Worm (Caenorhabditis elegans): Measurements from ENCODE around the gene clec-27.

clec-27 gene

ce11 chrV:16865404-16865803, 11.0 kb downstream of the clec-27 start, which contains the start of gene clec-28:
clec-28 (plus strand) TSS chrV:16865704.
- TF ChIP-seq hmg-11 (tag; optimal IDR thresholded peaks at IDR 0.05) (no peak), lin-15B (tag; optimal IDR thresholded peaks at IDR 0.05) (no peak), R02D3.7 (tag; optimal IDR thresholded peaks at IDR 0.05) (no peak), elt-3 (tag; optimal IDR thresholded peaks at IDR 0.05) (no peak), ZK546.5 (tag; optimal IDR thresholded peaks at IDR 0.05) (no peak), fkh-2 (tag; optimal IDR thresholded peaks at IDR 0.05) (no peak), ceh-16 (tag; optimal IDR thresholded peaks at IDR 0.05) (no peak), nhr-43 (tag; optimal IDR thresholded peaks at IDR 0.05; ENCODE audit: poor library complexity, severe bottlenecking) (no peak), nhr-12 (tag; optimal IDR thresholded peaks at IDR 0.05) (no peak), snpc-4 (tag; optimal IDR thresholded peaks at IDR 0.05) (no peak), tbx-2 (tag; optimal IDR thresholded peaks at IDR 0.05) (no peak), skn-1 (tag; optimal IDR thresholded peaks at IDR 0.05) (no peak), fos-1 (tag; optimal IDR thresholded peaks at IDR 0.05) (no peak), elt-2 (tag; optimal IDR thresholded peaks at IDR 0.05) (no peak), zag-1 (tag; optimal IDR thresholded peaks at IDR 0.05) (no peak), unc-39 (tag; optimal IDR thresholded peaks at IDR 0.05) (no peak), nhr-67 (tag; optimal IDR thresholded peaks at IDR 0.05) (no peak)

- no peak for TF ChIP-seq lsy-12 (tag; optimal IDR thresholded peaks at IDR 0.05)
- no peak for TF ChIP-seq lin-15B (tag; optimal IDR thresholded peaks at IDR 0.05)
- TF ChIP-seq elt-1 (tag; optimal IDR thresholded peaks at IDR 0.05) = no peak
- no peak for TF ChIP-seq hmg-11 (tag; optimal IDR thresholded peaks at IDR 0.05)
- no peak for TF ChIP-seq egl-27 (tag; optimal IDR thresholded peaks at IDR 0.05)
- TF ChIP-seq ztf-4 (tag; optimal IDR thresholded peaks at IDR 0.05) = no peak
- TF ChIP-seq nhr-23 (tag; optimal IDR thresholded peaks at IDR 0.05) = no peak
- TF ChIP-seq zag-1 (tag; optimal IDR thresholded peaks at IDR 0.05) = no peak
- no peak for TF ChIP-seq skn-1 (tag; optimal IDR thresholded peaks at IDR 0.05)
- no peak for TF ChIP-seq nhr-11 (tag; optimal IDR thresholded peaks at IDR 0.05)
- TF ChIP-seq nhr-28 (tag; optimal IDR thresholded peaks at IDR 0.05) = no peak
- no peak for TF ChIP-seq nhr-76 (tag; optimal IDR thresholded peaks at IDR 0.05)
- TF ChIP-seq nhr-25 (tag; optimal IDR thresholded peaks at IDR 0.05) = no peak
- TF ChIP-seq fkh-2 (tag; optimal IDR thresholded peaks at IDR 0.05) = no peak
- TF ChIP-seq elt-3 (tag; optimal IDR thresholded peaks at IDR 0.05) = no peak
- no peak for TF ChIP-seq ceh-82 (tag; optimal IDR thresholded peaks at IDR 0.05)
- no peak for TF ChIP-seq sea-2 (GFP tag; optimal IDR thresholded peaks at IDR 0.05)
- TF ChIP-seq ZK546.5 (tag; optimal IDR thresholded peaks at IDR 0.05) = no peak
Observed at ce11 chrV:16869740-16870139, 15.3 kb downstream of the clec-27 start, which contains the start of gene clec-33. clec-33 (minus strand) TSS chrV:16869840.

ce11 chrV:16871387-16871786, 17.0 kb downstream of the clec-27 start, which contains the start of gene thn-4:
thn-4 (minus strand) TSS chrV:16871487.
- TF ChIP-seq nhr-77 (tag; optimal IDR thresholded peaks at IDR 0.05) = no peak

ce11 chrV:16873642-16874041, 19.2 kb downstream of the clec-27 start, which contains the start of gene srw-23:
srw-23 (plus strand) TSS chrV:16873942.
- no peak for TF ChIP-seq pqm-1 (tag; optimal IDR thresholded peaks at IDR 0.05)
- TF ChIP-seq tbx-2 (tag; optimal IDR thresholded peaks at IDR 0.05) = no peak
- TF ChIP-seq ZK546.5 (tag; optimal IDR thresholded peaks at IDR 0.05) = no peak

ce11 chrV:16874966-16875365, 20.5 kb downstream of the clec-27 start, which contains the start of gene F49A5.10:
F49A5.10 (plus strand) TSS chrV:16875266.
- TF ChIP-seq nfya-1 (tag; optimal IDR thresholded peaks at IDR 0.05; ENCODE audit: insufficient read depth) (no peak), nhr-28 (tag; optimal IDR thresholded peaks at IDR 0.05) (no peak), nhr-76 (tag; optimal IDR thresholded peaks at IDR 0.05) (no peak), daf-12 (tag; optimal IDR thresholded peaks at IDR 0.05) (no peak), ztf-4 (tag; optimal IDR thresholded peaks at IDR 0.05) (no peak), eor-1 (tag; optimal IDR thresholded peaks at IDR 0.05) (no peak), unc-62 (GFP tag; optimal IDR thresholded peaks at IDR 0.05) (no peak), ama-1 (optimal IDR thresholded peaks at IDR 0.05) (no peak), nhr-23 (tag; optimal IDR thresholded peaks at IDR 0.05) (no peak), ceh-82 (tag; optimal IDR thresholded peaks at IDR 0.05) (no peak), nhr-25 (tag; optimal IDR thresholded peaks at IDR 0.05) (no peak), nhr-67 (tag; optimal IDR thresholded peaks at IDR 0.05) (no peak), hmg-11 (tag; optimal IDR thresholded peaks at IDR 0.05) (no peak), nhr-237 (tag; optimal IDR thresholded peaks at IDR 0.05) (no peak), jun-1 (tag; optimal IDR thresholded peaks at IDR 0.05) (no peak), lin-15B (tag; optimal IDR thresholded peaks at IDR 0.05) (no peak), ceh-16 (tag; optimal IDR thresholded peaks at IDR 0.05) (no peak), ZK546.5 (tag; optimal IDR thresholded peaks at IDR 0.05) (no peak), pqm-1 (tag; optimal IDR thresholded peaks at IDR 0.05) (no peak)
